Worm (Caenorhabditis elegans) whole organism, L1 larva: Measurements from ENCODE around the gene mltn-9.
A peak's percentile ranks its signal among the peaks of the same experiment; 100 is the strongest.

Experiments used
- C04F5.9 ChIP-seq: sonication (generic microtip); optimal IDR thresholded peaks from 2 replicates; lab custom pipeline; 2016; ENCODE audit warnings: missing genetic modification characterization, missing compliant biosample characterization
- aly-2 ChIP-seq: fragments of 150-350 bp; optimal IDR thresholded peaks from 2 replicates; lab custom pipeline; 2014; ENCODE audit warnings: missing biosample characterization, missing genetic modification characterization
- blmp-1 ChIP-seq: fragments of 150-350 bp; optimal IDR thresholded peaks from 2 replicates; lab custom pipeline; 2014; ENCODE audit warnings: missing biosample characterization, missing genetic modification characterization
- efl-1 ChIP-seq, 4 experiments: fragments of 150-350 bp; optimal IDR thresholded peaks in 3 of 4; peaks in 1 of 4; 1 replicate in 1 of 4; 2 replicates in 3 of 4; lab custom pipeline; 2014; ENCODE audit warnings: missing biosample characterization in 2 of 4, missing genetic modification characterization in 2 of 4, missing genetic modification reagents in 2 of 4
- elt-2 ChIP-seq: sonication (generic microtip); optimal IDR thresholded peaks from 2 replicates; lab custom pipeline; 2016; ENCODE audit warnings: missing genetic modification characterization, mild to moderate bottlenecking, inconsistent platforms, missing compliant biosample characterization, missing genetic modification reagents
- lin-14 ChIP-seq: fragments of 200-800 bp; sonication (Bioruptor generic); optimal IDR thresholded peaks from 2 replicates; lab custom pipeline; 2018; ENCODE audit warnings: mild to moderate bottlenecking, missing genetic modification characterization, moderate library complexity, missing compliant biosample characterization
- mef-2 ChIP-seq: fragments of 150-350 bp; optimal IDR thresholded peaks from 2 replicates; lab custom pipeline; 2014; ENCODE audit warnings: missing biosample characterization, missing genetic modification characterization
- nhr-20 ChIP-seq: sonication (generic microtip); optimal IDR thresholded peaks from 2 replicates; lab custom pipeline; 2016; ENCODE audit warnings: mild to moderate bottlenecking, missing genetic modification characterization, missing compliant biosample characterization
- nhr-71 ChIP-seq: sonication (generic microtip); optimal IDR thresholded peaks from 2 replicates; lab custom pipeline; 2016; ENCODE audit warnings: mild to moderate bottlenecking, missing genetic modification characterization, moderate library complexity, missing compliant biosample characterization
- nhr-77 ChIP-seq: fragments of 150-350 bp; optimal IDR thresholded peaks from 2 replicates; lab custom pipeline; 2014; ENCODE audit warnings: missing biosample characterization, missing genetic modification characterization
- nhr-85 ChIP-seq: sonication (generic microtip); peaks from one replicate; lab custom pipeline; 2016; ENCODE audit warnings: missing genetic modification characterization, inconsistent platforms, missing compliant biosample characterization
- pag-3 ChIP-seq: sonication (generic microtip); optimal IDR thresholded peaks from 2 replicates; lab custom pipeline; 2017; ENCODE audit warnings: missing genetic modification characterization, mild to moderate bottlenecking, missing compliant biosample characterization, antibody characterized with exemption, borderline replicate concordance; ENCODE audit not compliant: insufficient read depth
- rnt-1 ChIP-seq: sonication (generic microtip); optimal IDR thresholded peaks from 2 replicates; lab custom pipeline; 2016; ENCODE audit warnings: mild to moderate bottlenecking, missing genetic modification characterization, moderate library complexity, missing compliant biosample characterization

The mltn-9 gene

DNA sequence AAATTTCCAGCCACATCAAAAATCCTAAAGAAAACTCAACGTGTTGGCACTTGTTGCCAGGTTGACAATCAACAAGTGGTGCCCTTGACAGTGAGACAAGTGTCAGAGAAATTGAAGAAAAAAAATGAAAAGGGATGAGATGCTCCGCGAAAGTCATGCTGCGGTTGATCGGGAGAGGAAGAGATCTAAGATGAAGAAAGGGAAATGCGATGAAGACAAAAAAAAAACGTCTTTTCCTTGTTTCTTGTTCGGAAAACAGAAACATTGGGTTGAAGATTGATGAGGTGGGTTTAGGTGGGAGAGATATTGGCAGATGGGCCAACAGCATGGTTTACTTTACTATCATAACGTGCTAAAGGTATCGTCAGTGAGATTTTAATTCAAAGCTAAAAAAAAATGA lies 54.3 kb downstream of the mltn-9 start:
- TF ChIP-seq C04F5.9 (tag; lab: Kevin White, UChicago) (no peak), lin-14 (GFP tag; lab: Kevin White, UChicago) (peak; percentile 71), rnt-1 (tag; lab: Kevin White, UChicago) (peak; percentile 41), blmp-1 (tag; lab: Kevin White, UChicago) (peak; percentile 74), aly-2 (no peak), nhr-85 (tag; lab: Kevin White, UChicago) (peak; percentile 12), nhr-71 (tag; lab: Kevin White, UChicago) (peak; percentile 3), mef-2 (tag; lab: Kevin White, UChicago) (no peak), efl-1 (optimal IDR thresholded peaks at IDR 0.05; lab: Kevin White, UChicago) (no peak), efl-1 (GFP tag; optimal IDR thresholded peaks at IDR 0.05 in 1 of 2; lab: Kevin White, UChicago) (peak in 1 of 2 experiments; percentile 57), nhr-77 (tag; lab: Kevin White, UChicago) (no peak), pag-3 (tag; lab: Kevin White, UChicago) (peak; percentile 2), nhr-20 (tag; lab: Kevin White, UChicago) (no peak)

DNA sequence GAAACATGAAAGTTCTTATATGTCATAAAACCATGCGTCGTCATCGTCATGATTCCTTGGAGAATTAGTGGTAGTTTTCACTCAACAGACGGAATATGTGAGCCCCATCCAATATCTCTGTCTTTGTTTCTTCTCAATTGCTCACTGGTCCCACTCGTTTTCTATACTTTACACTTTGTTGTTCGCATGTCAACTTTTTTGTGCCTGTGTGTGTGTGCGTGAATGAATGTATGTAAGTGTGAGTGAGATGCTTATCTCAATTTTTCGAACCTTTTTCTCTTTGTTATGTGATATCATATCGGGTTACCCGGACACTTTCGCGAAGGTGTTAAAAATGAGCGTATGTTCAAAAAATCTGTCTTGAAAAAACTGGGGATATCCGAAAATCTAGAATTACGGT lies 56.3 kb downstream of the mltn-9 start:
- TF ChIP-seq lin-14 (GFP tag; lab: Kevin White, UChicago) (peak; percentile 52), elt-2 (tag; lab: Kevin White, UChicago) (no peak)
- TF ChIP-seq, all 84 proteins: peak for 1
